Worm (Caenorhabditis elegans) whole organism, L2 larva: Measurements from ENCODE around the gene col-10.

Source experiments
- C34F6.9 ChIP-seq: fragments of 150-350 bp; optimal IDR thresholded peaks from 2 replicates; lab custom pipeline; 2014; ENCODE audit warnings: missing biosample characterization, missing genetic modification characterization
- F13H6.1 ChIP-seq: sonication (generic microtip); optimal IDR thresholded peaks from 2 replicates; lab custom pipeline; 2016; ENCODE audit warnings: missing genetic modification characterization, missing compliant biosample characterization
- R02D3.7 ChIP-seq: fragments of 150-350 bp; optimal IDR thresholded peaks from 2 replicates; lab custom pipeline; 2014; ENCODE audit warnings: missing biosample characterization, missing genetic modification characterization
- Y55F3AM.14 ChIP-seq: fragments of 200-800 bp; sonication (Bioruptor generic); optimal IDR thresholded peaks from 2 replicates; lab custom pipeline; 2018; ENCODE audit warnings: mild to moderate bottlenecking, missing genetic modification characterization, missing compliant biosample characterization
- ZK546.5 ChIP-seq: sonication (generic microtip); optimal IDR thresholded peaks from 2 replicates; lab custom pipeline; 2017; ENCODE audit warnings: missing biosample characterization, missing genetic modification characterization
- alr-1 ChIP-seq: fragments of 150-350 bp; optimal IDR thresholded peaks from 2 replicates; lab custom pipeline; 2014; ENCODE audit warnings: missing biosample characterization, missing genetic modification characterization
- aly-2 ChIP-seq: fragments of 150-350 bp; optimal IDR thresholded peaks from 2 replicates; lab custom pipeline; 2014; ENCODE audit warnings: missing biosample characterization, missing genetic modification characterization
- ama-1 ChIP-seq: fragments of 150-350 bp; optimal IDR thresholded peaks from 2 replicates; lab custom pipeline; 2018; ENCODE audit warnings: inconsistent platforms
- blmp-1 ChIP-seq: sonication (generic microtip); optimal IDR thresholded peaks from 2 replicates; lab custom pipeline; 2017; ENCODE audit warnings: missing genetic modification characterization, mild to moderate bottlenecking, missing compliant biosample characterization, antibody characterized with exemption, moderate library complexity; ENCODE audit not compliant: insufficient read depth
- ceh-16 ChIP-seq: fragments of 150-350 bp; optimal IDR thresholded peaks from 2 replicates; lab custom pipeline; 2014; ENCODE audit warnings: missing biosample characterization, missing genetic modification characterization
- ceh-82 ChIP-seq: fragments of 150-350 bp; optimal IDR thresholded peaks from 2 replicates; lab custom pipeline; 2014; ENCODE audit warnings: missing biosample characterization, missing genetic modification characterization
- crh-2 ChIP-seq: sonication (generic microtip); optimal IDR thresholded peaks from 2 replicates; lab custom pipeline; 2017; ENCODE audit warnings: missing biosample characterization, missing genetic modification characterization
- dmd-4 ChIP-seq: sonication (generic microtip); optimal IDR thresholded peaks from 2 replicates; lab custom pipeline; 2017; ENCODE audit warnings: missing biosample characterization, missing genetic modification characterization
- egl-27 ChIP-seq: sonication (generic microtip); optimal IDR thresholded peaks from 3 replicates; lab custom pipeline; 2017; ENCODE audit warnings: missing biosample characterization, missing genetic modification reagents, missing genetic modification characterization
- elt-1 ChIP-seq: fragments of 150-350 bp; optimal IDR thresholded peaks from 2 replicates; lab custom pipeline; 2014; ENCODE audit warnings: missing biosample characterization, missing genetic modification characterization
- elt-3 ChIP-seq: sonication (generic microtip); optimal IDR thresholded peaks from 2 replicates; lab custom pipeline; 2017; ENCODE audit warnings: missing biosample characterization, missing genetic modification characterization
- fos-1 ChIP-seq: fragments of 150-350 bp; optimal IDR thresholded peaks from 2 replicates; lab custom pipeline; 2014; ENCODE audit warnings: missing biosample characterization, missing genetic modification characterization
- gmeb-1 ChIP-seq: fragments of 150-350 bp; optimal IDR thresholded peaks from 2 replicates; lab custom pipeline; 2014; ENCODE audit warnings: missing biosample characterization, missing genetic modification characterization
- lin-11 ChIP-seq: fragments of 150-350 bp; sonication (generic microtip); optimal IDR thresholded peaks from 2 replicates; lab custom pipeline; 2014; ENCODE audit warnings: missing biosample characterization, missing genetic modification characterization, inconsistent platforms, mixed read lengths
- lin-13 ChIP-seq: fragments of 150-350 bp; optimal IDR thresholded peaks from 2 replicates; lab custom pipeline; 2014; ENCODE audit warnings: missing biosample characterization, missing genetic modification reagents, missing genetic modification characterization
- lin-39 ChIP-seq: fragments of 150-350 bp; optimal IDR thresholded peaks from 2 replicates; lab custom pipeline; 2014; ENCODE audit warnings: missing biosample characterization, missing genetic modification reagents, missing genetic modification characterization
- lsy-2 ChIP-seq, 2 experiments: fragments of 150-350 bp in 1 of 2; sonication (generic microtip) in 1 of 2; optimal IDR thresholded peaks; 2 replicates each; lab custom pipeline; 2014 to 2017; ENCODE audit warnings: missing biosample characterization in 2 of 2, missing genetic modification characterization in 2 of 2
- mab-5 ChIP-seq: fragments of 150-350 bp; optimal IDR thresholded peaks from 2 replicates; lab custom pipeline; 2014; ENCODE audit warnings: missing biosample characterization, missing genetic modification characterization
- mbf-1 ChIP-seq: sonication (generic microtip); optimal IDR thresholded peaks from 2 replicates; lab custom pipeline; 2017; ENCODE audit warnings: missing biosample characterization, missing genetic modification characterization
- mdl-1 ChIP-seq, 2 experiments: fragments of 150-350 bp in 1 of 2; sonication (generic microtip) in 1 of 2; optimal IDR thresholded peaks; 2 replicates each; lab custom pipeline; 2017; ENCODE audit warnings: missing biosample characterization in 2 of 2, missing genetic modification characterization in 2 of 2
- nhr-10 ChIP-seq: sonication (generic microtip); optimal IDR thresholded peaks from 2 replicates; lab custom pipeline; 2017; ENCODE audit warnings: missing biosample characterization, missing genetic modification characterization
- nhr-11 ChIP-seq: fragments of 150-350 bp; optimal IDR thresholded peaks from 2 replicates; lab custom pipeline; 2014; ENCODE audit warnings: missing biosample characterization, missing genetic modification characterization
- nhr-12 ChIP-seq: fragments of 150-350 bp; optimal IDR thresholded peaks from 2 replicates; lab custom pipeline; 2014; ENCODE audit warnings: missing biosample characterization, missing genetic modification characterization
- nhr-129 ChIP-seq: fragments of 150-350 bp; optimal IDR thresholded peaks from 2 replicates; lab custom pipeline; 2014; ENCODE audit warnings: missing biosample characterization, missing genetic modification characterization
- nhr-21 ChIP-seq: fragments of 150-350 bp; optimal IDR thresholded peaks from 2 replicates; lab custom pipeline; 2014; ENCODE audit warnings: missing biosample characterization, missing genetic modification characterization
- nhr-23 ChIP-seq: fragments of 150-350 bp; optimal IDR thresholded peaks from 2 replicates; lab custom pipeline; 2014; ENCODE audit warnings: missing biosample characterization, missing genetic modification reagents, missing genetic modification characterization
- nhr-237 ChIP-seq: fragments of 150-350 bp; optimal IDR thresholded peaks from 2 replicates; lab custom pipeline; 2014; ENCODE audit warnings: missing biosample characterization, missing genetic modification characterization
- nhr-25 ChIP-seq: fragments of 150-350 bp; sonication (generic microtip); optimal IDR thresholded peaks from 3 replicates; lab custom pipeline; 2014; ENCODE audit warnings: missing biosample characterization, missing genetic modification characterization
- nhr-6 ChIP-seq: fragments of 150-350 bp; optimal IDR thresholded peaks from 2 replicates; lab custom pipeline; 2014; ENCODE audit warnings: missing biosample characterization, missing genetic modification characterization
- nhr-77 ChIP-seq: fragments of 150-350 bp; optimal IDR thresholded peaks from 2 replicates; lab custom pipeline; 2014; ENCODE audit warnings: missing biosample characterization, missing genetic modification characterization
- peb-1 ChIP-seq: fragments of 150-350 bp; optimal IDR thresholded peaks from 2 replicates; lab custom pipeline; 2014; ENCODE audit warnings: missing biosample characterization, missing genetic modification characterization
- sem-4 ChIP-seq: fragments of 150-350 bp; optimal IDR thresholded peaks from 2 replicates; lab custom pipeline; 2014; ENCODE audit warnings: missing biosample characterization, missing genetic modification reagents, missing genetic modification characterization
- skn-1 ChIP-seq: sonication (generic microtip); optimal IDR thresholded peaks from 2 replicates; lab custom pipeline; 2017; ENCODE audit warnings: missing biosample characterization, missing genetic modification characterization
- sma-3 ChIP-seq: sonication (generic microtip); optimal IDR thresholded peaks from 2 replicates; lab custom pipeline; 2016; ENCODE audit warnings: missing genetic modification reagents, missing genetic modification characterization, missing compliant biosample characterization
- sma-9 ChIP-seq, 2 experiments: fragments of 150-350 bp in 1 of 2; sonication (generic microtip) in 1 of 2; optimal IDR thresholded peaks; 2 replicates each; lab custom pipeline; 2014 to 2016; ENCODE audit warnings: missing genetic modification characterization in 2 of 2, mild to moderate bottlenecking in 1 of 2, missing biosample characterization in 1 of 2, missing compliant biosample characterization in 1 of 2, missing genetic modification reagents in 1 of 2, moderate library complexity in 1 of 2
- snpc-4 ChIP-seq: fragments of 150-350 bp; optimal IDR thresholded peaks from 2 replicates; lab custom pipeline; 2014; ENCODE audit warnings: missing biosample characterization, missing genetic modification characterization
- unc-39 ChIP-seq: fragments of 150-350 bp; optimal IDR thresholded peaks from 2 replicates; lab custom pipeline; 2014; ENCODE audit warnings: missing biosample characterization, missing genetic modification characterization
- unc-55 ChIP-seq: fragments of 150-350 bp; sonication (generic microtip); optimal IDR thresholded peaks from 3 replicates; lab custom pipeline; 2014; ENCODE audit warnings: missing biosample characterization, missing genetic modification reagents, missing genetic modification characterization
- unc-62 ChIP-seq: fragments of 150-350 bp; optimal IDR thresholded peaks from 2 replicates; lab custom pipeline; 2014; ENCODE audit warnings: missing biosample characterization, missing genetic modification reagents, missing genetic modification characterization
- zag-1 ChIP-seq: fragments of 150-350 bp; optimal IDR thresholded peaks from 2 replicates; lab custom pipeline; 2014; ENCODE audit warnings: missing biosample characterization, missing genetic modification characterization
- ztf-1 ChIP-seq: fragments of 200-800 bp; sonication (Bioruptor generic); conservative IDR thresholded peaks from 2 replicates; pipeline ENCODE4 v1.3.6; 2022; ENCODE audit warnings: missing genetic modification characterization, missing compliant biosample characterization
- ztf-11 ChIP-seq: sonication (generic microtip); optimal IDR thresholded peaks from 2 replicates; lab custom pipeline; 2017; ENCODE audit warnings: missing biosample characterization, missing genetic modification characterization
- ztf-4 ChIP-seq: fragments of 150-350 bp; optimal IDR thresholded peaks from 2 replicates; lab custom pipeline; 2014; ENCODE audit warnings: missing biosample characterization, missing genetic modification characterization

col-10 gene

ce11 chrV:9165073-9165699 is at the start of gene col-10:
TSS of gene col-10 (minus strand) at chrV:9165307.
- no peak for TF ChIP-seq zag-1 (tag; lab: Kevin White, UChicago)
- no peak for TF ChIP-seq mbf-1 (tag; lab: Kevin White, UChicago)
- no peak for TF ChIP-seq R02D3.7 (tag; lab: Kevin White, UChicago)
- no peak for TF ChIP-seq nhr-129
- peak; percentile 47 for TF ChIP-seq crh-2 (tag; lab: Kevin White, UChicago)
- TF ChIP-seq nhr-23 (tag; lab: Kevin White, UChicago): no peak
- peak; percentile 39 for TF ChIP-seq sma-9 (GFP tag; optimal IDR thresholded peaks at IDR 0.05; lab: Kevin White, UChicago)
- no peak for TF ChIP-seq sma-9 (tag; optimal IDR thresholded peaks at IDR 0.05; lab: Kevin White, UChicago)
- TF ChIP-seq nhr-10: no peak
- TF ChIP-seq unc-39 (tag; lab: Kevin White, UChicago): no peak
- no peak for TF ChIP-seq peb-1 (tag; lab: Kevin White, UChicago)
- TF ChIP-seq gmeb-1 (tag; lab: Kevin White, UChicago): no peak
- peak; percentile 19 for TF ChIP-seq egl-27 (tag; lab: Kevin White, UChicago)
- no peak for TF ChIP-seq elt-3 (tag; lab: Kevin White, UChicago)
- no peak for TF ChIP-seq Y55F3AM.14
- TF ChIP-seq unc-55 (GFP tag; lab: Kevin White, UChicago): no peak
- TF ChIP-seq ceh-82 (tag; lab: Kevin White, UChicago): no peak
- no peak for TF ChIP-seq elt-1 (tag; lab: Kevin White, UChicago)
- TF ChIP-seq ama-1: peak; percentile 91
- peak; percentile 3 for TF ChIP-seq fos-1
- TF ChIP-seq nhr-6: no peak
- TF ChIP-seq dmd-4 (tag; lab: Kevin White, UChicago): no peak
- no peak for TF ChIP-seq mdl-1 (tag; optimal IDR thresholded peaks at IDR 0.05; lab: Kevin White, UChicago)
- no peak for TF ChIP-seq skn-1 (tag; lab: Kevin White, UChicago)
- TF ChIP-seq lin-39 (tag; lab: Kevin White, UChicago): no peak
- no peak for TF ChIP-seq ztf-4
- TF ChIP-seq ztf-1: no peak
- TF ChIP-seq ZK546.5 (tag; lab: Kevin White, UChicago): no peak
- no peak for TF ChIP-seq sem-4 (tag; lab: Kevin White, UChicago)
- peak; percentile 32 for TF ChIP-seq sma-3 (GFP tag; lab: Kevin White, UChicago)
- no peak for TF ChIP-seq lin-11
- TF ChIP-seq lin-13: no peak
- TF ChIP-seq ztf-11 (tag; lab: Kevin White, UChicago): no peak
- TF ChIP-seq F13H6.1: no peak
- no peak for TF ChIP-seq nhr-237 (tag; lab: Kevin White, UChicago)
- TF ChIP-seq unc-62 (GFP tag; lab: Kevin White, UChicago): no peak
- TF ChIP-seq lsy-2 (tag; optimal IDR thresholded peaks at IDR 0.05; lab: Kevin White, UChicago): no peak
- TF ChIP-seq snpc-4 (tag; lab: Kevin White, UChicago): no peak
- TF ChIP-seq alr-1: no peak
- TF ChIP-seq mab-5 (tag; lab: Kevin White, UChicago): no peak
- no peak for TF ChIP-seq nhr-12 (tag; lab: Kevin White, UChicago)
- no peak for TF ChIP-seq nhr-77
- no peak for TF ChIP-seq aly-2
- peak; percentile 31 for TF ChIP-seq ceh-16
- no peak for TF ChIP-seq nhr-21 (tag; lab: Kevin White, UChicago)
- TF ChIP-seq nhr-25 (tag; lab: Kevin White, UChicago): peak; percentile 44
- peak; percentile 5 for TF ChIP-seq blmp-1 (tag; lab: Kevin White, UChicago)
- no peak for TF ChIP-seq C34F6.9 (tag; lab: Kevin White, UChicago)
- no peak for TF ChIP-seq nhr-11
